Worm (Caenorhabditis elegans): Measurements from ENCODE around the gene E02H9.7.

E02H9.7 gene

DNA sequence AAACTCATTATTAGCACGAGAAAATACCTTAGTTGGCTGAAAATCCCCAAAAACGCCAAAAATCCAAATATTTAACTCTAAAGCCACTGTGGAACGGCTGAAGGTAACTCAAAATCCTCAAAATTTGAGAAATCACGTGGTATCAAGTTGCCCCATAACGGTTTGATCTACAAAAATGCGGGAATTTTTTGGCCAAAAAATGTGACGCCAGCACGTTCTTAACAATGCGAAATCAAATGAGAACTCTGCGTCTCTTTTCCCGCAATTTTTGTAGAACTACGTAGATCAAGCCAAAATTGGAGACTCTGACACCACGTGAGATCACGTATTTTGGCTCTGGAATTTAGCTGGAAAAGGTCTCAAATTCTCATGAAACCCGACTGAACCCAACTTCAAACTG is 29.3 kb upstream of the E02H9.7 start:
- TF ChIP-seq efl-1 (optimal IDR thresholded peaks at IDR 0.05) (no peak), efl-1 (GFP tag; optimal IDR thresholded peaks at IDR 0.05 in 1 of 2) (peak in 1 of 2 experiments; percentile 23), nhr-90 (tag; optimal IDR thresholded peaks at IDR 0.05; ENCODE audit: poor library complexity) (no peak), nhr-85 (tag) (peak; percentile 53)

- TF ChIP-seq lin-39 (tag; optimal IDR thresholded peaks at IDR 0.05) (no peak), sup-37 (GFP tag; optimal IDR thresholded peaks at IDR 0.05) (no peak), egl-13 (tag; optimal IDR thresholded peaks at IDR 0.05) (no peak), blmp-1 (tag; optimal IDR thresholded peaks at IDR 0.05) (no peak), dpl-1 (GFP tag; optimal IDR thresholded peaks at IDR 0.05) (no peak), C34B4.2 (tag; optimal IDR thresholded peaks at IDR 0.05) (no peak), nhr-47 (tag; optimal IDR thresholded peaks at IDR 0.05) (no peak), fkh-8 (tag; optimal IDR thresholded peaks at IDR 0.05) (no peak), nhr-19 (GFP tag; conservative IDR thresholded peaks at IDR 0.05) (no peak), ces-1 (GFP tag; optimal IDR thresholded peaks at IDR 0.05) (no peak), ets-5 (GFP tag; IDR thresholded peaks at IDR 0.05) (no peak), pax-3 (tag; optimal IDR thresholded peaks at IDR 0.05) (no peak), nhr-237 (tag; optimal IDR thresholded peaks at IDR 0.05) (no peak), zag-1 (tag; optimal IDR thresholded peaks at IDR 0.05) (no peak), nhr-20 (tag; optimal IDR thresholded peaks at IDR 0.05) (no peak), alr-1 (tag; optimal IDR thresholded peaks at IDR 0.05; ENCODE audit: borderline replicate concordance) (no peak), efl-3 (GFP tag; optimal IDR thresholded peaks at IDR 0.05) (no peak), lin-35 (GFP tag; optimal IDR thresholded peaks at IDR 0.05) (no peak)
Measured at ce11 chrIII:2473554-2473953, 28.1 kb upstream of the E02H9.7 start, which contains the start of gene smg-6. smg-6 (plus strand) TSS chrIII:2473854.

DNA sequence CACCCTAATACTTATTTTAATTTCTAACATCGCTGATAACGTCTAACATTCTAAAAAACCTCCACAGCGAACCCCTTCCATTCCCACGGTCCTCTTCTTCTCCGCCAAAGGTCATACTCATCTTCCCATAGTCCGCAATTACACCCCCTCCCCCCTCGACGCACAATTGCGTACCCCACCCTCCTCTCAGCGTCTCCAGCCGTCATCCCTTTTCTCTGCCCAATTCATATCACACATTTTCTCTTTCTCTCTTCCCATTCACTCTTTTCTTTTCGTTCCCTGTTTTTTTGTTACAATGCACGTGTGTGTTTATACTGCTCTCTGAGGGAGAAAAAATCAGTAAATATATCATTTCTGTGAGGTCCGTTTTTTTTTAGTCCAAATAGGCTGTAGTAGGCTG is 26.4 kb upstream of the E02H9.7 start:
- TF ChIP-seq nhr-71 (tag; optimal IDR thresholded peaks at IDR 0.05): peak; percentile 35
- peak; percentile 74 to 76 for TF ChIP-seq lin-35 (GFP tag; optimal IDR thresholded peaks at IDR 0.05)
- peak; percentile 27 for TF ChIP-seq nhr-20 (tag; optimal IDR thresholded peaks at IDR 0.05)
- TF ChIP-seq snpc-4 (tag; optimal IDR thresholded peaks at IDR 0.05): no peak
- peak; percentile 24 for TF ChIP-seq lin-13 (GFP tag; optimal IDR thresholded peaks at IDR 0.05)
- TF ChIP-seq lsy-2 (tag; optimal IDR thresholded peaks at IDR 0.05): peak; percentile 63 to 75
- no peak for TF ChIP-seq irx-1 (tag; optimal IDR thresholded peaks at IDR 0.05)
- TF ChIP-seq efl-3 (GFP tag; optimal IDR thresholded peaks at IDR 0.05): no peak
- TF ChIP-seq nhr-84 (tag; optimal IDR thresholded peaks at IDR 0.05): no peak
- no peak for TF ChIP-seq lin-39 (tag; optimal IDR thresholded peaks at IDR 0.05)
- TF ChIP-seq dpl-1 (GFP tag; optimal IDR thresholded peaks at IDR 0.05): peak; percentile 39 to 66 (median 40)
- no peak for TF ChIP-seq nhr-85 (tag)
- peak; percentile 34; the same call in 1 of the 2 replicates for TF ChIP-seq isw-1 (GFP tag; IDR thresholded peaks at IDR 0.05)
- TF ChIP-seq efl-1 (optimal IDR thresholded peaks at IDR 0.05): peak; percentile 58 to 70
- peak; percentile 65 to 93 for TF ChIP-seq efl-1 (GFP tag; optimal IDR thresholded peaks at IDR 0.05 in 1 of 2)
- no peak for TF ChIP-seq unc-62 (GFP tag; optimal IDR thresholded peaks at IDR 0.05)
- no peak for TF ChIP-seq ceh-63 (GFP tag; optimal IDR thresholded peaks at IDR 0.05)
- no peak for TF ChIP-seq ets-5 (GFP tag; IDR thresholded peaks at IDR 0.05)
- no peak for TF ChIP-seq ztf-11 (tag; optimal IDR thresholded peaks at IDR 0.05)
- peak in 1 of 6 experiments; percentile 0 for TF ChIP-seq elt-3 (tag; optimal IDR thresholded peaks at IDR 0.05)
- no peak for TF ChIP-seq dsc-1 (tag; optimal IDR thresholded peaks at IDR 0.05)
- TF ChIP-seq nhr-28 (tag; optimal IDR thresholded peaks at IDR 0.05): no peak
- TF ChIP-seq C16A3.4 (tag; optimal IDR thresholded peaks at IDR 0.05): peak; percentile 16
- no peak for TF ChIP-seq nhr-237 (tag; optimal IDR thresholded peaks at IDR 0.05)
- no peak for TF ChIP-seq alr-1 (tag; optimal IDR thresholded peaks at IDR 0.05; ENCODE audit: borderline replicate concordance)
- peak; percentile 47 for TF ChIP-seq snu-23 (GFP tag; optimal IDR thresholded peaks at IDR 0.05)
- peak; percentile 51 for TF ChIP-seq rnt-1 (tag; optimal IDR thresholded peaks at IDR 0.05)
- peak; percentile 50 for TF ChIP-seq lin-15B (tag; optimal IDR thresholded peaks at IDR 0.05)
- no peak for TF ChIP-seq fkh-10 (GFP tag; optimal IDR thresholded peaks at IDR 0.05)
- no peak for TF ChIP-seq elt-2 (tag; optimal IDR thresholded peaks at IDR 0.05)
- no peak for TF ChIP-seq zag-1 (tag; optimal IDR thresholded peaks at IDR 0.05)
- no peak for TF ChIP-seq unc-86 (tag; optimal IDR thresholded peaks at IDR 0.05)
- peak; percentile 94 for TF ChIP-seq blmp-1 (tag; optimal IDR thresholded peaks at IDR 0.05)
- TF ChIP-seq xbp-1 (tag; optimal IDR thresholded peaks at IDR 0.05): no peak
- no peak for TF ChIP-seq hpl-2 (GFP tag; optimal IDR thresholded peaks at IDR 0.05)
- TF ChIP-seq nhr-12 (tag; optimal IDR thresholded peaks at IDR 0.05): no peak
- TF ChIP-seq sptf-1 (tag; optimal IDR thresholded peaks at IDR 0.05): no peak
- no peak for TF ChIP-seq aly-2 (tag; optimal IDR thresholded peaks at IDR 0.05)
- TF ChIP-seq fos-1 (tag; optimal IDR thresholded peaks at IDR 0.05): no peak
